Worm (Caenorhabditis elegans): ENCODE data around the gene ncx-8.

ce11 chrV:5001386-5001785, 14.4 kb upstream of the ncx-8 start, which contains the start of gene srr-8:
- TF ChIP-seq nhr-237 (tag; optimal IDR thresholded peaks at IDR 0.05) = no peak
- TF ChIP-seq elt-3 (tag; optimal IDR thresholded peaks at IDR 0.05) = no peak
- TF ChIP-seq hlh-1 (tag; optimal IDR thresholded peaks at IDR 0.05) = no peak

Data from whole organism, mixed stage, embryonic.